Fruit fly (Drosophila melanogaster) whole organism, embryonic: ENCODE measurements around the gene Bug22.
A peak's percentile ranks its signal among the peaks of the same experiment; 100 is the strongest.

Source experiments
- Aef1 ChIP-seq: fragments of 200-800 bp; sonication (Bioruptor generic); IDR thresholded peaks from 3 replicates; pipeline ENCODE4 v1.3.6; 2022; ENCODE audit warnings: missing biosample characterization, missing genetic modification characterization
- Awh ChIP-seq: fragments of 200-800 bp; sonication (Bioruptor generic); IDR thresholded peaks from 2 replicates; pipeline ENCODE4, ENCODE4 v1.3.6; 2022; ENCODE audit warnings: missing biosample characterization, missing genetic modification characterization
- CG14667 ChIP-seq: fragments of 200-800 bp; sonication (Bioruptor generic); IDR thresholded peaks from 2 replicates; pipeline ENCODE4 v1.3.6; 2022; ENCODE audit warnings: missing biosample characterization, missing genetic modification characterization
- CG14965 ChIP-seq: fragments of 200-800 bp; sonication (Bioruptor generic); optimal IDR thresholded peaks from 2 replicates; lab custom pipeline; 2016; ENCODE audit warnings: missing biosample characterization, missing genetic modification characterization, borderline replicate concordance
- CG1647 ChIP-seq: fragments of 200-800 bp; sonication (Bioruptor generic); optimal IDR thresholded peaks from 3 replicates; lab custom pipeline; 2016; ENCODE audit warnings: missing biosample characterization, missing genetic modification characterization
- CG16813 ChIP-seq: fragments of 200-800 bp; sonication (Bioruptor generic); IDR thresholded peaks from 3 replicates; pipeline ENCODE4 v1.3.6; 2022; ENCODE audit warnings: missing biosample characterization, missing genetic modification characterization; ENCODE audit not compliant: partially characterized antibody
- CG17328 ChIP-seq: fragments of 200-800 bp; sonication (Bioruptor generic); IDR thresholded peaks from 2 replicates; pipeline ENCODE4 v1.3.6; 2022; ENCODE audit warnings: missing biosample characterization, missing genetic modification characterization
- CG18011 ChIP-seq: fragments of 200-800 bp; sonication (Bioruptor generic); optimal IDR thresholded peaks from 2 replicates; lab custom pipeline; 2017; ENCODE audit warnings: missing biosample characterization, missing genetic modification characterization, mild to moderate bottlenecking, moderate library complexity, missing genotype
- CG18262 ChIP-seq: fragments of 200-800 bp; optimal IDR thresholded peaks from 3 replicates; lab custom pipeline; 2019; ENCODE audit warnings: missing biosample characterization, mild to moderate bottlenecking, missing genetic modification characterization, moderate library complexity
- CG2875 ChIP-seq: fragments of 200-800 bp; sonication (Bioruptor generic); optimal IDR thresholded peaks from 2 replicates; lab custom pipeline; 2017; ENCODE audit warnings: missing biosample characterization, mild to moderate bottlenecking, missing genetic modification characterization, missing genetic modification reagents
- CG31441 ChIP-seq: fragments of 200-800 bp; sonication (Bioruptor generic); IDR thresholded peaks from 2 replicates; pipeline ENCODE4 v1.3.6; 2022; ENCODE audit warnings: missing biosample characterization, missing genetic modification characterization
- CG33557 ChIP-seq: fragments of 200-800 bp; sonication (Bioruptor generic); optimal IDR thresholded peaks from 2 replicates; lab custom pipeline; 2019; ENCODE audit warnings: missing biosample characterization, mild to moderate bottlenecking, missing genetic modification characterization, moderate library complexity
- CG3838 ChIP-seq: fragments of 200-800 bp; sonication (Bioruptor generic); optimal IDR thresholded peaks from 3 replicates; lab custom pipeline; 2016; ENCODE audit warnings: missing biosample characterization, missing genetic modification characterization
- CG4360 ChIP-seq: fragments of 200-800 bp; sonication (Bioruptor generic); IDR thresholded peaks from 2 replicates; pipeline ENCODE4 v1.3.6; 2022; ENCODE audit warnings: missing biosample characterization, missing genetic modification characterization
- CG7556 ChIP-seq: fragments of 200-800 bp; sonication (Bioruptor generic); optimal IDR thresholded peaks from 2 replicates; lab custom pipeline; 2017; ENCODE audit warnings: missing biosample characterization, mild to moderate bottlenecking, missing genetic modification characterization
- CG7928 ChIP-seq: fragments of 200-800 bp; sonication (Bioruptor generic); optimal IDR thresholded peaks from 2 replicates; lab custom pipeline; 2017; ENCODE audit warnings: missing biosample characterization, mild to moderate bottlenecking, missing genetic modification characterization
- CG8281 ChIP-seq: fragments of 200-800 bp; sonication (Bioruptor generic); optimal IDR thresholded peaks from 2 replicates; lab custom pipeline; 2018; ENCODE audit warnings: missing biosample characterization, mild to moderate bottlenecking, missing genetic modification characterization, moderate library complexity
- CG9437 ChIP-seq: fragments of 200-800 bp; sonication (Bioruptor generic); optimal IDR thresholded peaks from 2 replicates; lab custom pipeline; 2018; ENCODE audit warnings: missing biosample characterization, mild to moderate bottlenecking, missing genetic modification characterization
- CG9727 ChIP-seq: fragments of 200-800 bp; sonication (Bioruptor generic); optimal IDR thresholded peaks from 3 replicates; lab custom pipeline; 2017; ENCODE audit warnings: missing biosample characterization, mild to moderate bottlenecking, missing genetic modification characterization
- CG9817 ChIP-seq: fragments of 200-800 bp; sonication (Bioruptor generic); optimal IDR thresholded peaks from 2 replicates; lab custom pipeline; 2018; ENCODE audit warnings: missing biosample characterization, mild to moderate bottlenecking, missing genetic modification characterization, moderate library complexity
- CG9932 ChIP-seq: fragments of 200-800 bp; sonication (Bioruptor generic); IDR thresholded peaks from 2 replicates; pipeline ENCODE4 v1.3.6; 2022; ENCODE audit warnings: missing biosample characterization, missing genetic modification characterization
- Chrac-16 ChIP-seq: fragments of 200-800 bp; sonication (Bioruptor generic); optimal IDR thresholded peaks from 3 replicates; lab custom pipeline; 2016; ENCODE audit warnings: missing biosample characterization, missing genetic modification characterization
- Dbx ChIP-seq: fragments of 200-800 bp; sonication (Bioruptor generic); IDR thresholded peaks from 3 replicates; pipeline ENCODE4 v1.3.6; 2022; ENCODE audit warnings: missing biosample characterization, missing genetic modification characterization
- Dfd ChIP-seq, 2 experiments: fragments of >200 bp; optimal IDR thresholded peaks; 2 replicates each; lab custom pipeline; 2017; ENCODE audit warnings: missing biosample characterization in 2 of 2, missing genetic modification characterization in 2 of 2
- Dp ChIP-seq: fragments of 200-800 bp; sonication (Bioruptor generic); optimal IDR thresholded peaks from 2 replicates; lab custom pipeline; 2018; ENCODE audit warnings: missing biosample characterization, mild to moderate bottlenecking, missing genetic modification characterization, moderate library complexity
- Drgx ChIP-seq: fragments of 200-800 bp; sonication (Bioruptor generic); IDR thresholded peaks from 2 replicates; pipeline ENCODE4 v1.3.6; 2022; ENCODE audit warnings: missing biosample characterization, missing genetic modification characterization
- Ets97D ChIP-seq: fragments of 200-800 bp; sonication (Bioruptor generic); optimal IDR thresholded peaks from 3 replicates; lab custom pipeline; 2016; ENCODE audit warnings: missing biosample characterization, missing genetic modification characterization
- HLH54F ChIP-seq: fragments of 200-800 bp; sonication (Bioruptor generic); optimal IDR thresholded peaks from 3 replicates; lab custom pipeline; 2016; ENCODE audit warnings: missing biosample characterization, missing genetic modification characterization
- Hr39 ChIP-seq: fragments of >200 bp; optimal IDR thresholded peaks from 2 replicates; lab custom pipeline; 2017
- Nf-YA ChIP-seq: fragments of 200-800 bp; sonication (Bioruptor generic); IDR thresholded peaks from 2 replicates; pipeline ENCODE4 v1.3.6; 2022; ENCODE audit warnings: missing biosample characterization, missing genetic modification characterization
- Pdp1 ChIP-seq, 2 experiments: fragments of 200-800 bp; sonication (Bioruptor generic); optimal IDR thresholded peaks; 3 replicates each; lab custom pipeline; 2016; ENCODE audit warnings: missing biosample characterization in 2 of 2, missing genetic modification characterization in 2 of 2, mild to moderate bottlenecking in 1 of 2, moderate library complexity in 1 of 2
- Scr ChIP-seq: fragments of 200-800 bp; sonication (Bioruptor generic); IDR thresholded peaks from 2 replicates; pipeline ENCODE4 v1.3.6; 2022; ENCODE audit warnings: missing biosample characterization, missing genetic modification characterization; ENCODE audit not compliant: partially characterized antibody
- br ChIP-seq: fragments of >200 bp; optimal IDR thresholded peaks from 2 replicates; lab custom pipeline; 2017
- bsh ChIP-seq, 2 experiments: fragments of 200-800 bp; sonication (Bioruptor generic); optimal IDR thresholded peaks; 2 replicates each; lab custom pipeline; 2017 to 2018; ENCODE audit warnings: mild to moderate bottlenecking in 2 of 2, missing biosample characterization in 2 of 2, missing genetic modification characterization in 2 of 2, moderate library complexity in 1 of 2
- cato ChIP-seq: fragments of 200-800 bp; sonication (Bioruptor generic); optimal IDR thresholded peaks from 2 replicates; lab custom pipeline; 2016; ENCODE audit warnings: missing biosample characterization, missing genetic modification characterization, borderline replicate concordance
- chn ChIP-seq: fragments of 200-800 bp; sonication (Bioruptor generic); optimal IDR thresholded peaks from 2 replicates; lab custom pipeline; 2016; ENCODE audit warnings: missing biosample characterization, missing genetic modification characterization
- corto ChIP-seq: fragments of 200-800 bp; sonication (Bioruptor generic); optimal IDR thresholded peaks from 2 replicates; lab custom pipeline; 2016; ENCODE audit warnings: missing biosample characterization, mild to moderate bottlenecking, missing genetic modification characterization, moderate library complexity
- da ChIP-seq: fragments of 200-800 bp; sonication (Bioruptor generic); optimal IDR thresholded peaks from 2 replicates; lab custom pipeline; 2016; ENCODE audit warnings: missing biosample characterization, missing genetic modification characterization
- fd102C ChIP-seq: fragments of 200-800 bp; sonication (Bioruptor generic); optimal IDR thresholded peaks from 2 replicates; lab custom pipeline; 2018; ENCODE audit warnings: missing biosample characterization, mild to moderate bottlenecking, missing genetic modification characterization, moderate library complexity
- fd3F ChIP-seq: fragments of 200-800 bp; sonication (Bioruptor generic); optimal IDR thresholded peaks from 2 replicates; lab custom pipeline; 2018; ENCODE audit warnings: missing biosample characterization, mild to moderate bottlenecking, missing genetic modification characterization, moderate library complexity
- gfzf ChIP-seq: fragments of 200-800 bp; sonication (Bioruptor generic); optimal IDR thresholded peaks from 2 replicates; lab custom pipeline; 2016; ENCODE audit warnings: missing biosample characterization, mild to moderate bottlenecking, missing genetic modification characterization, moderate library complexity
- lola ChIP-seq, 3 experiments: fragments of >200 bp in 2 of 3; fragments of 200-800 bp in 1 of 3; sonication (Bioruptor generic) in 1 of 3; optimal IDR thresholded peaks; 2 replicates each; lab custom pipeline; 2017 to 2019; ENCODE audit warnings: missing biosample characterization in 3 of 3, missing genetic modification characterization in 3 of 3, mild to moderate bottlenecking in 1 of 3, moderate library complexity in 1 of 3
- maf-S ChIP-seq: fragments of 200-800 bp; sonication (Bioruptor generic); optimal IDR thresholded peaks from 2 replicates; lab custom pipeline; 2016; ENCODE audit warnings: missing biosample characterization, missing genetic modification characterization
- nerfin-1 ChIP-seq: fragments of 200-800 bp; sonication (Bioruptor generic); optimal IDR thresholded peaks from 3 replicates; lab custom pipeline; 2019; ENCODE audit warnings: missing biosample characterization, mild to moderate bottlenecking, missing genetic modification characterization, moderate library complexity
- pros ChIP-seq: fragments of 200-800 bp; sonication (Bioruptor generic); optimal IDR thresholded peaks from 3 replicates; lab custom pipeline; 2019; ENCODE audit warnings: missing biosample characterization, mild to moderate bottlenecking, missing genetic modification characterization, moderate library complexity
- pum ChIP-seq: fragments of 200-800 bp; sonication (Bioruptor generic); optimal IDR thresholded peaks from 2 replicates; lab custom pipeline; 2016; ENCODE audit warnings: missing biosample characterization, missing genetic modification characterization
- shn ChIP-seq: fragments of 200-800 bp; sonication (Bioruptor generic); optimal IDR thresholded peaks from 3 replicates; lab custom pipeline; 2016; ENCODE audit warnings: missing biosample characterization, missing genetic modification characterization
- tap ChIP-seq: fragments of 200-800 bp; optimal IDR thresholded peaks from 3 replicates; lab custom pipeline; 2019; ENCODE audit warnings: missing biosample characterization, mild to moderate bottlenecking, missing genetic modification characterization, moderate library complexity
- z ChIP-seq: fragments of 200-800 bp; sonication (Bioruptor generic); IDR thresholded peaks from 3 replicates; pipeline ENCODE4 v1.3.6; 2022; ENCODE audit warnings: missing biosample characterization, missing genetic modification characterization

Bug22 gene

DNA sequence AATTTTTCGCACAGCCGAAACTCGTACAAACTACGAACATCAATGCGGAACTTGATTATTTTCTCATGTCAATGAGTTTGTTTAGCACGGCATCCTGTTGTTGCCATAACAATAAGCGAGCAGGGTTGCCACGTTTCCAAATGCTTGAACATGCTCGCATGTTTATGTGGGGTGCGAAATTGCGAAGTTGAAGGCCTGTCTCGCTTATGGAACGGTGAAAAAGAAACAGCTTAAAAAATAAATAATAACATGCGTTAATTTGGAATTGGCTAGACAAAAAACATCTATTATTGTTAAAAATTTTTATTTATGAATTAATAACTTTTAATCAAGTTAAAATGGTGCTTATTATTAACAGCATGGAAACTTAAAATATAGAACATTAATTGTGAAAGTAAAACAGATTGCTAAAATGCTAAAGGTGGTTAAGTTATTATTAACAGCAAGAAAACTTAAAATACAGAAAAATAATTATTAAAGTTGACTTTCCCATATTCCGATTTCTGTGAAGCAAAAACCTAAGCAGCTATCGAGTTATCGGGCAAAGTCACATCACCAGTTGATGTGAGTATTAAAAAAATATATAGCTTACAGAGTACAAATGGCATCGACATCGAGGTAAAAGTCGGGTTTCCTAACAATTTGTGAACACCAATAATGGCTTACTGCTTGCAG lies at the start of gene Bug22, which contains the start of gene TfIIB (continued):
- TF ChIP-seq tap (tag; lab: Kevin White, UChicago) (no peak), fd102C (GFP tag; lab: Kevin White, UChicago) (no peak), CG3838 (GFP tag; lab: Kevin White, UChicago) (no peak), Dp (GFP tag; lab: Kevin White, UChicago) (peak; percentile 6), corto (no peak), CG9817 (tag; lab: Kevin White, UChicago) (no peak), CG33557 (GFP tag; lab: Kevin White, UChicago) (peak; percentile 26), shn (peak; percentile 71), br (lab: Kevin White, UChicago) (no peak), CG9727 (GFP tag; lab: Kevin White, UChicago) (peak; percentile 72), gfzf (GFP tag; lab: Kevin White, UChicago) (peak; percentile 15), maf-S (peak; percentile 62), Hr39 (lab: Kevin White, UChicago) (no peak), CG4360 (peak; percentile 40; the same call in 1 of the 2 replicates), CG2875 (no peak), CG14965 (no peak), cato (GFP tag; lab: Kevin White, UChicago) (peak; percentile 33), nerfin-1 (tag; lab: Kevin White, UChicago) (peak; percentile 43), z (GFP tag; lab: Robert Waterston, UW) (no peak), pum (GFP tag; lab: Kevin White, UChicago) (peak; percentile 46), chn (GFP tag; lab: Kevin White, UChicago) (peak; percentile 81), CG7556 (GFP tag; lab: Kevin White, UChicago) (peak; percentile 69), fd3F (GFP tag; lab: Kevin White, UChicago) (peak; percentile 61), Scr (no peak), CG8281 (tag; lab: Kevin White, UChicago) (no peak), Pdp1 (GFP tag; optimal IDR thresholded peaks at IDR 0.05; lab: Kevin White, UChicago) (peak; percentile 57 to 93), HLH54F (peak; percentile 83), CG16813 (0 out of 3 replicates have a peak, but pooled peaks have one; percentile 36), Aef1 (GFP tag; lab: Robert Waterston, UW) (peak; percentile 66; the same call in 2 of the 3 replicates), CG17328 (GFP tag; lab: Robert Waterston, UW) (peak; percentile 71; the same call in 1 of the 2 replicates), da (GFP tag; lab: Kevin White, UChicago) (no peak), CG9932 (GFP tag; lab: Robert Waterston, UW) (peak; percentile 80), Awh (GFP tag; lab: Robert Waterston, UW) (0 out of 2 replicates have a peak, but pooled peaks have one; percentile 37), bsh (GFP tag; optimal IDR thresholded peaks at IDR 0.05; lab: Kevin White, UChicago) (peak in 1 of 2 experiments; percentile 56), Dbx (GFP tag; lab: Robert Waterston, UW) (peak; percentile 66; the same call in 2 of the 3 replicates), pros (GFP tag; lab: Kevin White, UChicago) (no peak), CG1647 (peak; percentile 47), CG9437 (GFP tag; lab: Kevin White, UChicago) (peak; percentile 34), CG7928 (no peak), Drgx (GFP tag; lab: Robert Waterston, UW) (peak; percentile 51; the same call in 1 of the 2 replicates), Chrac-16 (GFP tag; lab: Kevin White, UChicago) (peak; percentile 72), Nf-YA (GFP tag; lab: Robert Waterston, UW) (no peak), CG18011 (GFP tag; lab: Kevin White, UChicago) (peak; percentile 61), lola (GFP tag; optimal IDR thresholded peaks at IDR 0.05; lab: Kevin White, UChicago) (peak in 1 of 3 experiments; percentile 54), CG31441 (GFP tag; lab: Robert Waterston, UW) (peak; percentile 79), Dfd (GFP tag; optimal IDR thresholded peaks at IDR 0.05; lab: Kevin White, UChicago) (no peak), CG14667 (GFP tag; lab: Robert Waterston, UW) (peak; percentile 62), CG18262 (tag; lab: Kevin White, UChicago) (peak; percentile 72), Ets97D (GFP tag; lab: Kevin White, UChicago) (peak; percentile 70)
